Fruit fly (Drosophila melanogaster): ENCODE results near the gene Neb-cGP.

Neb-cGP gene

dm6 chrX:10461938-10462337 is 1.4 kb downstream of the Neb-cGP start (continued):
- TF ChIP-seq CG17912 (GFP tag; optimal IDR thresholded peaks at IDR 0.05), result no peak
- peak; percentile 26 for TF ChIP-seq E2f2 (GFP tag; IDR thresholded peaks at IDR 0.05)
- TF ChIP-seq slp2 (GFP tag; optimal IDR thresholded peaks at IDR 0.05), result no peak
- no peak for TF ChIP-seq pan (optimal IDR thresholded peaks at IDR 0.05)
- TF ChIP-seq pan (GFP tag; optimal IDR thresholded peaks at IDR 0.05 in 1 of 2, IDR thresholded peaks at IDR 0.05 in 1 of 2), result no peak
- TF ChIP-seq caup (GFP tag; optimal IDR thresholded peaks at IDR 0.05; ENCODE audit: severe bottlenecking), result peak; percentile 52
- no peak for TF ChIP-seq Dp (GFP tag; optimal IDR thresholded peaks at IDR 0.05)
- peak; percentile 5 for TF ChIP-seq CG9437 (GFP tag; optimal IDR thresholded peaks at IDR 0.05)
- TF ChIP-seq CG1832 (GFP tag; optimal IDR thresholded peaks at IDR 0.05), result no peak
- peak; percentile 48 for TF ChIP-seq HHEX (GFP tag; optimal IDR thresholded peaks at IDR 0.05)
- TF ChIP-seq ab (GFP tag; optimal IDR thresholded peaks at IDR 0.05), result no peak
- TF ChIP-seq unc-4 (GFP tag; IDR thresholded peaks at IDR 0.05; ENCODE audit: partially characterized antibody), result no peak
- TF ChIP-seq CG12659 (GFP tag; optimal IDR thresholded peaks at IDR 0.05), result peak; percentile 3
- TF ChIP-seq CG12071 (GFP tag; optimal IDR thresholded peaks at IDR 0.05), result peak; percentile 48
- TF ChIP-seq CG7271 (tag; optimal IDR thresholded peaks at IDR 0.05), result peak; percentile 82
- TF ChIP-seq ATbp (GFP tag; optimal IDR thresholded peaks at IDR 0.05), result peak; percentile 36
- no peak for TF ChIP-seq hkb (optimal IDR thresholded peaks at IDR 0.05)
- peak; percentile 13; the same call in 1 of the 2 replicates for TF ChIP-seq hkb (GFP tag; IDR thresholded peaks at IDR 0.05)
- no peak for TF ChIP-seq psq (GFP tag; optimal IDR thresholded peaks at IDR 0.05)
- TF ChIP-seq Ets97D (GFP tag; optimal IDR thresholded peaks at IDR 0.05), result peak; percentile 91
- peak; percentile 45 for TF ChIP-seq CG4707 (GFP tag; optimal IDR thresholded peaks at IDR 0.05)
- TF ChIP-seq tap (tag; optimal IDR thresholded peaks at IDR 0.05), result no peak
- TF ChIP-seq sr (GFP tag; IDR thresholded peaks at IDR 0.05), result 0 out of 3 replicates have a peak, but pooled peaks have one; percentile 28
- TF ChIP-seq gcm (GFP tag; optimal IDR thresholded peaks at IDR 0.05), result peak; percentile 45
- peak; percentile 22 for TF ChIP-seq CG1603 (tag; optimal IDR thresholded peaks at IDR 0.05)
- no peak for TF ChIP-seq CG8290 (GFP tag; optimal IDR thresholded peaks at IDR 0.05)
- TF ChIP-seq CG8290 (tag; optimal IDR thresholded peaks at IDR 0.05), result no peak
- TF ChIP-seq Gug (GFP tag; IDR thresholded peaks at IDR 0.05), result no peak
- TF ChIP-seq CG11085 (GFP tag; IDR thresholded peaks at IDR 0.05), result no peak
- peak; percentile 4 for TF ChIP-seq CG6854 (GFP tag; optimal IDR thresholded peaks at IDR 0.05)
- TF ChIP-seq CG8765 (GFP tag; IDR thresholded peaks at IDR 0.05), result no peak
- TF ChIP-seq eve (GFP tag; optimal IDR thresholded peaks at IDR 0.05), result no peak
- no peak for TF ChIP-seq CG14965 (GFP tag; optimal IDR thresholded peaks at IDR 0.05; ENCODE audit: borderline replicate concordance)
- TF ChIP-seq BtbVII (GFP tag; optimal IDR thresholded peaks at IDR 0.05), result peak; percentile 17
- peak in 1 of 2 experiments; percentile 6 for TF ChIP-seq bsh (GFP tag; optimal IDR thresholded peaks at IDR 0.05)
- peak; percentile 20 for TF ChIP-seq trem (tag; optimal IDR thresholded peaks at IDR 0.05)
- peak; percentile 46 for TF ChIP-seq Fer1 (GFP tag; optimal IDR thresholded peaks at IDR 0.05)
- TF ChIP-seq CG31388 (GFP tag; optimal IDR thresholded peaks at IDR 0.05), result no peak

dm6 chrX:10463056-10463710 is 2.6 kb downstream of the Neb-cGP start:
- TF ChIP-seq dan (GFP tag; IDR thresholded peaks at IDR 0.05) (no peak), CG1832 (GFP tag; optimal IDR thresholded peaks at IDR 0.05) (peak; percentile 51), Stat92E (GFP tag; optimal IDR thresholded peaks at IDR 0.05) (no peak), Dfd (GFP tag; optimal IDR thresholded peaks at IDR 0.05) (no peak), shn (GFP tag; optimal IDR thresholded peaks at IDR 0.05) (peak; percentile 20), Sox100B (GFP tag; optimal IDR thresholded peaks at IDR 0.05) (no peak), Fer1 (GFP tag; optimal IDR thresholded peaks at IDR 0.05) (peak; percentile 32), amos (GFP tag; IDR thresholded peaks at IDR 0.05; ENCODE audit: partially characterized antibody) (peak; percentile 59), CG32772 (GFP tag; IDR thresholded peaks at IDR 0.05) (no peak), Atf-2 (GFP tag; optimal IDR thresholded peaks at IDR 0.05) (no peak), HmgZ (tag; optimal IDR thresholded peaks at IDR 0.05) (peak; percentile 38), CG10565 (GFP tag; optimal IDR thresholded peaks at IDR 0.05) (no peak), CG11247 (GFP tag; IDR thresholded peaks at IDR 0.05) (no peak), sima (GFP tag; optimal IDR thresholded peaks at IDR 0.05) (no peak), Max (GFP tag; optimal IDR thresholded peaks at IDR 0.05) (no peak), run (tag; optimal IDR thresholded peaks at IDR 0.05) (no peak)
